Fruit fly (Drosophila melanogaster) S2 (cell line): ENCODE results near the gene CG13862.
"Not testable (repeated sequence)": the region's sequence is repeated elsewhere in the genome, so short reads cannot be mapped to it uniquely, and the experiment has no call there.

ENCODE experiments used
- CG8478 ChIP-seq: fragments of >200 bp; optimal IDR thresholded peaks from 2 replicates; lab custom pipeline; 2018
- CTCF ChIP-seq, 2 experiments: fragments of >200 bp; optimal IDR thresholded peaks; 2 replicates each; lab custom pipeline; 2018

- not testable (repeated sequence) for TF ChIP-seq CTCF (optimal IDR thresholded peaks at IDR 0.05; lab: Kevin White, UChicago); CG8478
These were observed 33.3 kb upstream of the CG13862 start, which contains the start of gene CG7084 for dm6 chr3R:22298505-22298904.
